Worm (Caenorhabditis elegans): ENCODE results near the gene R08C7.12.
A peak's percentile ranks its signal among the peaks of the same experiment; 100 is the strongest.

R08C7.12 gene

ce11 chrIV:4405126-4405525 lies 44.4 kb upstream of the R08C7.12 start, which contains the start of gene Y24D9A.7 (continued):
- TF ChIP-seq nhr-41 (GFP tag; IDR thresholded peaks at IDR 0.05) = no peak
- peak; percentile 56 for TF ChIP-seq nhr-28 (tag; optimal IDR thresholded peaks at IDR 0.05)
- no peak for TF ChIP-seq saeg-2 (GFP tag; IDR thresholded peaks at IDR 0.05)
- TF ChIP-seq sdz-12 (GFP tag; optimal IDR thresholded peaks at IDR 0.05) = no peak
- TF ChIP-seq unc-62 (GFP tag; optimal IDR thresholded peaks at IDR 0.05 in 1 of 2) = no peak
- TF ChIP-seq unc-62 (tag; optimal IDR thresholded peaks at IDR 0.05) = no peak
- TF ChIP-seq dmd-6 (GFP tag; IDR thresholded peaks at IDR 0.05) = peak; percentile 58
- peak; percentile 54 for TF ChIP-seq dve-1 (tag; optimal IDR thresholded peaks at IDR 0.05; ENCODE audit: insufficient read depth)
- TF ChIP-seq F26F4.8 (GFP tag; conservative IDR thresholded peaks at IDR 0.05) = no peak
- TF ChIP-seq unc-130 (GFP tag; optimal IDR thresholded peaks at IDR 0.05) = no peak
- TF ChIP-seq dpl-1 (GFP tag; optimal IDR thresholded peaks at IDR 0.05) = no peak

- TF ChIP-seq spr-1 (tag; optimal IDR thresholded peaks at IDR 0.05) (no peak), aha-1 (tag) (peak; percentile 96), mes-2 (tag; optimal IDR thresholded peaks at IDR 0.05; ENCODE audit: poor library complexity, severe bottlenecking) (peak; percentile 49), ceh-32 (tag; optimal IDR thresholded peaks at IDR 0.05; ENCODE audit: poor library complexity) (no peak), hmg-1.1 (GFP tag; IDR thresholded peaks at IDR 0.05) (peak; percentile 45), pqm-1 (tag; optimal IDR thresholded peaks at IDR 0.05) (peak; percentile 31), lin-13 (GFP tag; optimal IDR thresholded peaks at IDR 0.05) (peak; percentile 65), skn-1 (tag; optimal IDR thresholded peaks at IDR 0.05) (no peak), mdl-1 (tag; optimal IDR thresholded peaks at IDR 0.05) (peak; percentile 32 to 58), zip-11 (GFP tag; IDR thresholded peaks at IDR 0.05) (no peak), nhr-25 (tag; optimal IDR thresholded peaks at IDR 0.05; ENCODE audit: borderline replicate concordance, insufficient read depth) (peak; percentile 8), jun-1 (tag; optimal IDR thresholded peaks at IDR 0.05) (peak; percentile 3), R02D3.7 (tag; optimal IDR thresholded peaks at IDR 0.05) (no peak), nhr-48 (tag; optimal IDR thresholded peaks at IDR 0.05) (peak; percentile 59), set-16 (GFP tag; IDR thresholded peaks at IDR 0.05) (peak; percentile 53), lin-1 (GFP tag; IDR thresholded peaks at IDR 0.05) (peak; percentile 79), nhr-28 (tag; optimal IDR thresholded peaks at IDR 0.05) (peak; percentile 69), saeg-2 (GFP tag; IDR thresholded peaks at IDR 0.05) (0 out of 2 replicates have a peak, but pooled peaks have one; percentile 24), mxl-3 (GFP tag; optimal IDR thresholded peaks at IDR 0.05) (peak; percentile 41), hlh-11 (tag; optimal IDR thresholded peaks at IDR 0.05) (peak; percentile 90), nhr-41 (GFP tag; IDR thresholded peaks at IDR 0.05) (peak; percentile 37; the same call in 1 of the 2 replicates), mep-1 (tag; optimal IDR thresholded peaks at IDR 0.05) (peak; percentile 84), sdz-12 (GFP tag; optimal IDR thresholded peaks at IDR 0.05) (peak; percentile 58), php-3 (GFP tag; IDR thresholded peaks at IDR 0.05) (no peak), ceh-44 (GFP tag; IDR thresholded peaks at IDR 0.05) (0 out of 2 replicates have a peak, but pooled peaks have one; percentile 44), hif-1 (tag; optimal IDR thresholded peaks at IDR 0.05) (peak in 1 of 2 experiments; percentile 73), nhr-11 (tag; optimal IDR thresholded peaks at IDR 0.05) (peak; percentile 42), rbr-2 (tag; optimal IDR thresholded peaks at IDR 0.05) (peak; percentile 70), madf-9 (GFP tag; conservative IDR thresholded peaks at IDR 0.05) (0 out of 2 replicates have a peak, but pooled peaks have one; percentile 57), gei-8 (GFP tag; optimal IDR thresholded peaks at IDR 0.05) (no peak), fkh-10 (GFP tag; optimal IDR thresholded peaks at IDR 0.05) (peak; percentile 39), hlh-30 (tag; optimal IDR thresholded peaks at IDR 0.05; ENCODE audit: insufficient read depth) (peak; percentile 86), dmd-9 (GFP tag; IDR thresholded peaks at IDR 0.05) (no peak), T20F7.1 (GFP tag; optimal IDR thresholded peaks at IDR 0.05) (peak; percentile 38), dve-1 (tag; optimal IDR thresholded peaks at IDR 0.05; ENCODE audit: insufficient read depth) (peak; percentile 84), daf-16 (GFP tag; optimal IDR thresholded peaks at IDR 0.05) (no peak), daf-16 (tag; optimal IDR thresholded peaks at IDR 0.05) (peak; percentile 80), ceh-20 (GFP tag; IDR thresholded peaks at IDR 0.05) (no peak), egl-27 (tag; optimal IDR thresholded peaks at IDR 0.05) (no peak), F37D6.2 (tag; optimal IDR thresholded peaks at IDR 0.05) (peak; percentile 51), egl-43 (GFP tag; IDR thresholded peaks at IDR 0.05) (peak; percentile 61; the same call in 1 of the 2 replicates), nhr-237 (tag; optimal IDR thresholded peaks at IDR 0.05) (no peak)
Measured at ce11 chrIV:4406054-4406539, 43.4 kb upstream of the R08C7.12 start.

Measured in whole organism, L4 larva.